Fruit fly (Drosophila melanogaster): Measurements from ENCODE around the gene CG5883.

DNA sequence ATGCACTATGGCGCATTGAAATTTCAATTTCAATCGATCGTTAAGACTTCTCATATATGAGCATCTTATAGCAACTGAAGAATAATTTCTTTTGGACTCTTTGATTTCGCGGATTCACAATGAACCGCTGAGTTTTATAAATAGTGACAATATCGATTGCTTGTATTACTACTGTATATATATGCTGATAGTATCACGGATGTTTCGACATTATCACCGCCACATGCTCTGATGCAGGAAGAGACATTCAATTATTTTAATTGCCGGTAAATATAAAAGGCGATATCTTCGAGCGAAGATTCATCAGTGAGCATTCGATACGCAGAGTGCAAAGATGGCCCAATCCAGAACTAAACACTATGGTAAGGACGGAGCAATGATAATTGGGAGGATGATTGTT, 4.9 kb upstream of the CG5883 start, which contains the start of gene CG17826:
- TF ChIP-seq Sin3A (optimal IDR thresholded peaks at IDR 0.05): no peak
- no peak for TF ChIP-seq psq (optimal IDR thresholded peaks at IDR 0.05)
- TF ChIP-seq h (optimal IDR thresholded peaks at IDR 0.05): no peak

Data from Kc167 (cell line).